Worm (Caenorhabditis elegans) whole organism, L3 larva: Measurements from ENCODE around the gene fbxa-38.

Experiments
- R02D3.7 ChIP-seq: fragments of 150-350 bp; optimal IDR thresholded peaks from 2 replicates; lab custom pipeline; 2014; ENCODE audit warnings: missing biosample characterization, missing genetic modification characterization
- ZK546.5 ChIP-seq: sonication (generic microtip); optimal IDR thresholded peaks from 2 replicates; lab custom pipeline; 2017; ENCODE audit warnings: missing biosample characterization, missing genetic modification characterization
- aly-2 ChIP-seq: fragments of 150-350 bp; optimal IDR thresholded peaks from 2 replicates; lab custom pipeline; 2014; ENCODE audit warnings: missing biosample characterization, missing genetic modification characterization
- ama-1 ChIP-seq: fragments of 150-350 bp; optimal IDR thresholded peaks from 2 replicates; lab custom pipeline; 2018
- ceh-16 ChIP-seq: sonication (generic microtip); optimal IDR thresholded peaks from 2 replicates; lab custom pipeline; 2017; ENCODE audit warnings: missing biosample characterization, missing genetic modification characterization
- ceh-28 ChIP-seq: fragments of 150-350 bp; optimal IDR thresholded peaks from 2 replicates; lab custom pipeline; 2014; ENCODE audit warnings: missing biosample characterization, missing genetic modification reagents, missing genetic modification characterization
- ceh-82 ChIP-seq: fragments of 150-350 bp; optimal IDR thresholded peaks from 2 replicates; lab custom pipeline; 2014; ENCODE audit warnings: missing biosample characterization, missing genetic modification characterization
- daf-12 ChIP-seq: fragments of 150-350 bp; optimal IDR thresholded peaks from 2 replicates; lab custom pipeline; 2014; ENCODE audit warnings: missing biosample characterization, missing genetic modification reagents, missing genetic modification characterization
- egl-27 ChIP-seq: sonication (generic microtip); optimal IDR thresholded peaks from 4 replicates; lab custom pipeline; 2017; ENCODE audit warnings: missing biosample characterization, missing genetic modification reagents, missing genetic modification characterization
- egl-5 ChIP-seq: fragments of 150-350 bp; optimal IDR thresholded peaks from 2 replicates; lab custom pipeline; 2017; ENCODE audit warnings: missing biosample characterization, missing genetic modification reagents, missing genetic modification characterization, inconsistent platforms
- elt-1 ChIP-seq: fragments of 150-350 bp; optimal IDR thresholded peaks from 2 replicates; lab custom pipeline; 2014; ENCODE audit warnings: missing biosample characterization, missing genetic modification characterization
- elt-2 ChIP-seq: sonication (generic microtip); optimal IDR thresholded peaks from 2 replicates; lab custom pipeline; 2016; ENCODE audit warnings: missing genetic modification reagents, mild to moderate bottlenecking, missing genetic modification characterization, missing compliant biosample characterization
- jun-1 ChIP-seq: fragments of 150-350 bp; optimal IDR thresholded peaks from 2 replicates; lab custom pipeline; 2014; ENCODE audit warnings: missing biosample characterization, missing genetic modification reagents, missing genetic modification characterization
- lin-15B ChIP-seq: fragments of 150-350 bp; optimal IDR thresholded peaks from 2 replicates; lab custom pipeline; 2014; ENCODE audit warnings: missing biosample characterization, missing genetic modification characterization
- lsy-12 ChIP-seq: sonication (generic microtip); optimal IDR thresholded peaks from 2 replicates; lab custom pipeline; 2016; ENCODE audit warnings: mild to moderate bottlenecking, missing genetic modification characterization, missing compliant biosample characterization
- mdl-1 ChIP-seq: fragments of 150-350 bp; optimal IDR thresholded peaks from 2 replicates; lab custom pipeline; 2014; ENCODE audit warnings: missing biosample characterization, missing genetic modification characterization
- mml-1 ChIP-seq: fragments of 150-350 bp; sonication (generic microtip); optimal IDR thresholded peaks from 3 replicates; lab custom pipeline; 2014; ENCODE audit warnings: missing biosample characterization, missing genetic modification characterization
- nfya-1 ChIP-seq: sonication (generic microtip); optimal IDR thresholded peaks from 2 replicates; lab custom pipeline; 2017; ENCODE audit warnings: missing genetic modification characterization, mild to moderate bottlenecking, missing compliant biosample characterization, antibody characterized with exemption, moderate library complexity; ENCODE audit not compliant: insufficient read depth
- nhr-11 ChIP-seq: fragments of 150-350 bp; optimal IDR thresholded peaks from 2 replicates; lab custom pipeline; 2014; ENCODE audit warnings: missing biosample characterization, missing genetic modification characterization
- nhr-12 ChIP-seq: fragments of 150-350 bp; optimal IDR thresholded peaks from 2 replicates; lab custom pipeline; 2014; ENCODE audit warnings: missing biosample characterization, missing genetic modification characterization
- nhr-23 ChIP-seq: fragments of 150-350 bp; optimal IDR thresholded peaks from 2 replicates; lab custom pipeline; 2014; ENCODE audit warnings: missing biosample characterization, missing genetic modification reagents, missing genetic modification characterization
- nhr-28 ChIP-seq: fragments of 150-350 bp; optimal IDR thresholded peaks from 2 replicates; lab custom pipeline; 2014; ENCODE audit warnings: missing biosample characterization, missing genetic modification characterization
- nhr-43 ChIP-seq: sonication (generic microtip); optimal IDR thresholded peaks from 2 replicates; lab custom pipeline; 2016; ENCODE audit warnings: mild to moderate bottlenecking, missing genetic modification characterization, missing compliant biosample characterization; ENCODE audit not compliant: poor library complexity, severe bottlenecking
- nhr-67 ChIP-seq: fragments of 150-350 bp; optimal IDR thresholded peaks from 2 replicates; lab custom pipeline; 2014; ENCODE audit warnings: missing biosample characterization, missing genetic modification characterization
- nhr-76 ChIP-seq: fragments of 150-350 bp; sonication (generic microtip); optimal IDR thresholded peaks from 5 replicates; lab custom pipeline; 2014; ENCODE audit warnings: missing biosample characterization, missing genetic modification characterization
- nhr-77 ChIP-seq: fragments of 150-350 bp; optimal IDR thresholded peaks from 2 replicates; lab custom pipeline; 2014; ENCODE audit warnings: missing biosample characterization, missing genetic modification characterization
- pha-4 ChIP-seq: fragments of 150-350 bp; optimal IDR thresholded peaks from 2 replicates; lab custom pipeline; 2014; ENCODE audit warnings: missing biosample characterization, missing genetic modification reagents, missing genetic modification characterization
- pqm-1 ChIP-seq: fragments of 150-350 bp; optimal IDR thresholded peaks from 2 replicates; lab custom pipeline; 2017; ENCODE audit warnings: missing biosample characterization, missing genetic modification characterization, inconsistent platforms
- sea-2 ChIP-seq: fragments of 150-350 bp; sonication (generic microtip); optimal IDR thresholded peaks from 4 replicates; lab custom pipeline; 2014; ENCODE audit warnings: missing biosample characterization, missing genetic modification reagents, missing genetic modification characterization
- snpc-4 ChIP-seq: fragments of 150-350 bp; optimal IDR thresholded peaks from 2 replicates; lab custom pipeline; 2014; ENCODE audit warnings: missing biosample characterization, missing genetic modification characterization
- unc-39 ChIP-seq: sonication (generic microtip); optimal IDR thresholded peaks from 4 replicates; lab custom pipeline; 2017; ENCODE audit warnings: missing biosample characterization, missing genetic modification characterization
- unc-62 ChIP-seq: fragments of 150-350 bp; sonication (generic microtip); optimal IDR thresholded peaks from 4 replicates; lab custom pipeline; 2014; ENCODE audit warnings: missing biosample characterization, missing genetic modification reagents, missing genetic modification characterization
- zag-1 ChIP-seq: fragments of 150-350 bp; optimal IDR thresholded peaks from 2 replicates; lab custom pipeline; 2014; ENCODE audit warnings: missing biosample characterization, missing genetic modification characterization
- ztf-11 ChIP-seq: fragments of 150-350 bp; optimal IDR thresholded peaks from 2 replicates; lab custom pipeline; 2014; ENCODE audit warnings: missing biosample characterization, missing genetic modification characterization

The fbxa-38 gene

ce11 chrIII:2219408-2219807, 5.1 kb upstream of the fbxa-38 start, which contains the start of gene fbxa-12:
Gene fbxa-12, plus strand, starts transcription at chrIII:2219708.
- TF ChIP-seq egl-27 (tag; lab: Kevin White, UChicago) (no peak), mdl-1 (tag; lab: Kevin White, UChicago) (no peak)

ce11 chrIII:2223932-2224331, 540 bp upstream of the fbxa-38 start, which contains the start of gene srd-65:
Gene srd-65, minus strand, starts transcription at chrIII:2224032.
- TF ChIP-seq aly-2 (tag; lab: Kevin White, UChicago): no peak
- no peak for TF ChIP-seq pqm-1
- TF ChIP-seq ceh-28 (tag; lab: Kevin White, UChicago): no peak

- no peak for TF ChIP-seq mdl-1 (tag; lab: Kevin White, UChicago)
- TF ChIP-seq mml-1 (tag; lab: Kevin White, UChicago): no peak
- TF ChIP-seq nhr-77: no peak
- TF ChIP-seq nhr-43 (tag; lab: Kevin White, UChicago): no peak
- no peak for TF ChIP-seq elt-1 (tag; lab: Kevin White, UChicago)
- no peak for TF ChIP-seq pha-4 (tag; lab: Kevin White, UChicago)
- TF ChIP-seq sea-2 (GFP tag; lab: Kevin White, UChicago): no peak
- TF ChIP-seq nhr-11 (tag; lab: Kevin White, UChicago): no peak
- no peak for TF ChIP-seq nhr-28 (tag; lab: Kevin White, UChicago)
- no peak for TF ChIP-seq unc-39 (tag; lab: Kevin White, UChicago)
- no peak for TF ChIP-seq ztf-11
- TF ChIP-seq ceh-82: no peak
- no peak for TF ChIP-seq zag-1 (tag; lab: Kevin White, UChicago)
- TF ChIP-seq lin-15B (tag; lab: Kevin White, UChicago): no peak
- no peak for TF ChIP-seq elt-2 (tag; lab: Kevin White, UChicago)
- TF ChIP-seq lsy-12: no peak
- no peak for TF ChIP-seq jun-1 (tag; lab: Kevin White, UChicago)
- TF ChIP-seq, all 47 proteins: peak for 0
Observed at ce11 chrIII:2227407-2227806, 2.9 kb downstream of the fbxa-38 start, which contains the start of gene fbxa-62. Gene fbxa-62, plus strand, starts transcription at chrIII:2227707.

ce11 chrIII:2232360-2232759, 7.9 kb downstream of the fbxa-38 start, which contains the start of gene fbxa-47:
Gene fbxa-47, minus strand, starts transcription at chrIII:2232460.
- TF ChIP-seq nhr-76 (tag; lab: Kevin White, UChicago) (no peak), snpc-4 (tag; lab: Kevin White, UChicago) (no peak), mml-1 (tag; lab: Kevin White, UChicago) (no peak), ceh-82 (no peak), nhr-23 (no peak), unc-62 (GFP tag; lab: Kevin White, UChicago) (no peak), ceh-16 (no peak), nhr-67 (tag; lab: Kevin White, UChicago) (no peak), egl-27 (tag; lab: Kevin White, UChicago) (no peak), ztf-11 (no peak), nhr-43 (tag; lab: Kevin White, UChicago) (no peak), pqm-1 (no peak), R02D3.7 (tag; lab: Kevin White, UChicago) (no peak), ama-1 (lab: Kevin White, UChicago) (no peak), daf-12 (no peak), zag-1 (tag; lab: Kevin White, UChicago) (no peak), lsy-12 (no peak)
- TF ChIP-seq, all 47 proteins: peak for 0

ce11 chrIII:2233399-2233798, 8.9 kb downstream of the fbxa-38 start:
- TF ChIP-seq pha-4 (tag; lab: Kevin White, UChicago): peak; percentile 61
- TF ChIP-seq nhr-76 (tag; lab: Kevin White, UChicago): no peak
- TF ChIP-seq ZK546.5 (tag; lab: Kevin White, UChicago): no peak
- TF ChIP-seq, all 47 proteins: peak for 1

ce11 chrIII:2234192-2234934, 9.9 kb downstream of the fbxa-38 start, which contains the start of gene C39B5.2:
Gene C39B5.2, plus strand, starts transcription at chrIII:2234884.
- TF ChIP-seq egl-27 (tag; lab: Kevin White, UChicago) (no peak), mdl-1 (tag; lab: Kevin White, UChicago) (no peak), nhr-11 (tag; lab: Kevin White, UChicago) (no peak), nhr-12 (tag; lab: Kevin White, UChicago) (no peak), mml-1 (tag; lab: Kevin White, UChicago) (no peak), ceh-82 (no peak), nhr-76 (tag; lab: Kevin White, UChicago) (no peak), nhr-43 (tag; lab: Kevin White, UChicago) (no peak), egl-5 (no peak), nfya-1 (tag; lab: Kevin White, UChicago) (no peak), ama-1 (lab: Kevin White, UChicago) (no peak), snpc-4 (tag; lab: Kevin White, UChicago) (no peak)
